Worm (Caenorhabditis elegans) whole organism, L4 larva: ENCODE data around the gene npp-3.

ENCODE experiments used
- ama-1 ChIP-seq: fragments of 150-350 bp; optimal IDR thresholded peaks from 2 replicates; lab custom pipeline; 2014; ENCODE audit warnings: inconsistent platforms, mixed read lengths
- lsy-2 ChIP-seq, 2 experiments: fragments of 150-350 bp in 1 of 2; sonication (generic microtip) in 1 of 2; optimal IDR thresholded peaks; 2 replicates each; lab custom pipeline; 2014 to 2017; ENCODE audit warnings: missing biosample characterization in 2 of 2, missing genetic modification characterization in 2 of 2
- nhr-111 ChIP-seq: fragments of 200-800 bp; sonication (Bioruptor generic); optimal IDR thresholded peaks from 2 replicates; lab custom pipeline; 2018; ENCODE audit warnings: mild to moderate bottlenecking, missing genetic modification characterization, missing compliant biosample characterization
- pqm-1 ChIP-seq: sonication (generic microtip); optimal IDR thresholded peaks from 2 replicates; lab custom pipeline; 2017; ENCODE audit warnings: missing biosample characterization, missing genetic modification characterization
- unc-39 ChIP-seq: sonication (generic microtip); optimal IDR thresholded peaks from 2 replicates; lab custom pipeline; 2017; ENCODE audit warnings: missing biosample characterization, missing genetic modification characterization

- TF ChIP-seq pqm-1 (tag; lab: Kevin White, UChicago): no peak
- TF ChIP-seq unc-39 (tag; lab: Kevin White, UChicago): no peak
- TF ChIP-seq lsy-2 (tag; optimal IDR thresholded peaks at IDR 0.05; lab: Kevin White, UChicago): no peak
- no peak for TF ChIP-seq ama-1 (lab: Kevin White, UChicago)
- TF ChIP-seq nhr-111: no peak
Measured at ce11 chrII:11829920-11830319, 44.7 kb downstream of the npp-3 start, which contains the start of gene pes-5.
